Fruit fly (Drosophila melanogaster): Measurements from ENCODE around the gene Rac1.

The Rac1 gene

dm6 chr3L:1334571-1335427 is 32.3 kb upstream of the Rac1 start, which contains the start of the genes Hmbs and CG2211:
Hmbs (plus strand) TSS chr3L:1334889.
CG2211 (minus strand) TSS chr3L:1335359.
- TF ChIP-seq Hnf4 (GFP tag; optimal IDR thresholded peaks at IDR 0.05), result no peak
- no peak for TF ChIP-seq lola (GFP tag; optimal IDR thresholded peaks at IDR 0.05)
- TF ChIP-seq Hr83 (GFP tag; optimal IDR thresholded peaks at IDR 0.05; ENCODE audit: poor library complexity, severe bottlenecking), result peak; percentile 74
- TF ChIP-seq dmrt93B (GFP tag; optimal IDR thresholded peaks at IDR 0.05), result no peak
- TF ChIP-seq CrebA (GFP tag; optimal IDR thresholded peaks at IDR 0.05; ENCODE audit: borderline replicate concordance), result no peak
- TF ChIP-seq Hr78 (GFP tag; optimal IDR thresholded peaks at IDR 0.05), result no peak
- no peak for TF ChIP-seq dsf (GFP tag; optimal IDR thresholded peaks at IDR 0.05; ENCODE audit: borderline replicate concordance)
- peak; percentile 50 for TF ChIP-seq CG32264 (GFP tag; optimal IDR thresholded peaks at IDR 0.05)
- peak; percentile 7 for TF ChIP-seq Myc (optimal IDR thresholded peaks at IDR 0.05)
- TF ChIP-seq h (GFP tag; optimal IDR thresholded peaks at IDR 0.05), result peak; percentile 94
- peak; percentile 78 for TF ChIP-seq psq (GFP tag; optimal IDR thresholded peaks at IDR 0.05)
- TF ChIP-seq rgr (GFP tag; optimal IDR thresholded peaks at IDR 0.05), result peak; percentile 86
- TF ChIP-seq CG9705 (GFP tag; optimal IDR thresholded peaks at IDR 0.05), result peak; percentile 84
- no peak for TF ChIP-seq Abd-B (GFP tag; optimal IDR thresholded peaks at IDR 0.05)
- TF ChIP-seq pan (optimal IDR thresholded peaks at IDR 0.05), result no peak
- no peak for TF ChIP-seq N (GFP tag; optimal IDR thresholded peaks at IDR 0.05)
- peak; percentile 70 for TF ChIP-seq OdsH (GFP tag; optimal IDR thresholded peaks at IDR 0.05)
- TF ChIP-seq Rel (GFP tag; optimal IDR thresholded peaks at IDR 0.05), result peak; percentile 46
- TF ChIP-seq Rel (tag; optimal IDR thresholded peaks at IDR 0.05), result peak; percentile 98
- peak; percentile 76 for TF ChIP-seq Sp1 (GFP tag; optimal IDR thresholded peaks at IDR 0.05)
- peak; percentile 73 for TF ChIP-seq br (GFP tag; optimal IDR thresholded peaks at IDR 0.05)
- peak; percentile 56 to 86 for TF ChIP-seq foxo (GFP tag; optimal IDR thresholded peaks at IDR 0.05)
- TF ChIP-seq usp (GFP tag; optimal IDR thresholded peaks at IDR 0.05), result no peak
- no peak for TF ChIP-seq woc (GFP tag; optimal IDR thresholded peaks at IDR 0.05)
- TF ChIP-seq Vsx2 (GFP tag; optimal IDR thresholded peaks at IDR 0.05; ENCODE audit: partially characterized antibody), result no peak
- TF ChIP-seq GATAd (GFP tag; optimal IDR thresholded peaks at IDR 0.05), result no peak
- TF ChIP-seq Dfd (GFP tag; optimal IDR thresholded peaks at IDR 0.05), result no peak
- TF ChIP-seq jim (GFP tag; optimal IDR thresholded peaks at IDR 0.05), result peak; percentile 69
- TF ChIP-seq fru (GFP tag; optimal IDR thresholded peaks at IDR 0.05), result peak; percentile 83
- TF ChIP-seq sage (GFP tag; optimal IDR thresholded peaks at IDR 0.05), result no peak
- TF ChIP-seq HLH106 (tag; optimal IDR thresholded peaks at IDR 0.05), result peak; percentile 86
- TF ChIP-seq sv (GFP tag; optimal IDR thresholded peaks at IDR 0.05), result peak; percentile 90
- peak; percentile 37 for TF ChIP-seq Mio (GFP tag; optimal IDR thresholded peaks at IDR 0.05)
- peak; percentile 87 for TF ChIP-seq ey (GFP tag; optimal IDR thresholded peaks at IDR 0.05)
- TF ChIP-seq tai (GFP tag; optimal IDR thresholded peaks at IDR 0.05), result no peak
- TF ChIP-seq Dif (GFP tag; optimal IDR thresholded peaks at IDR 0.05; ENCODE audit: partially characterized antibody), result peak; percentile 22
- no peak for TF ChIP-seq brk (GFP tag; optimal IDR thresholded peaks at IDR 0.05)
- TF ChIP-seq Jra (GFP tag; optimal IDR thresholded peaks at IDR 0.05), result peak; percentile 60
- no peak for TF ChIP-seq dl (GFP tag; optimal IDR thresholded peaks at IDR 0.05; ENCODE audit: insufficient read depth in 1 of 2, partially characterized antibody in 2 of 2)

- TF ChIP-seq CG9705 (GFP tag; optimal IDR thresholded peaks at IDR 0.05) (no peak), CG32264 (GFP tag; optimal IDR thresholded peaks at IDR 0.05) (no peak), Vsx2 (GFP tag; optimal IDR thresholded peaks at IDR 0.05; ENCODE audit: partially characterized antibody) (no peak), Rel (GFP tag; optimal IDR thresholded peaks at IDR 0.05) (no peak), Rel (tag; optimal IDR thresholded peaks at IDR 0.05) (no peak), Jra (GFP tag; optimal IDR thresholded peaks at IDR 0.05) (no peak), Hnf4 (GFP tag; optimal IDR thresholded peaks at IDR 0.05) (no peak), OdsH (GFP tag; optimal IDR thresholded peaks at IDR 0.05) (no peak), Dfd (GFP tag; optimal IDR thresholded peaks at IDR 0.05) (no peak), usp (GFP tag; optimal IDR thresholded peaks at IDR 0.05) (no peak)
These were observed 30.5 kb upstream of the Rac1 start, which contains the start of gene msd5 for dm6 chr3L:1332973-1333372. msd5 (minus strand) TSS chr3L:1333146.

All from whole organism, wandering third instar larva.